Fruit fly (Drosophila melanogaster): Measurements from ENCODE around the gene CG45081.
A peak's percentile ranks its signal among the peaks of the same experiment; 100 is the strongest.

CG45081 gene

DNA sequence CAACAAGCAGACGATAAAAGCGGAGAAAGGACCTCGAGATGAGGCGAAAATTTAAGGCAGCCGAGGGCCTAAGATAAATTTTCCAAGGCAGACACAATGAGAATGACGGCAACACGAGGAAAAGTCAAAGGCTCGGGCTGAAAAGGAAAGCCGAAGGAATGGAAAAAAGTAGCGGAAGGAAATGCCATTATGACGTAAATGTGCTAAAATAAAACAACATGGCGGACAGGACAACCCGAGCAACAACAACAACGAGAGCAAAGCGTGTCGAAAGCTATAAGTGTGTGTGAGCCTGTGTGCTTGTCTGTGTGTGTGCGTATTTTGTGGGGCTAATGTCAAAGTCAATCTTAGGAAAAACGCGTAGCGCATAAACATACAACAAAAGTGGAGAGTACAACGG lies 36.4 kb upstream of the CG45081 start:
- no peak for TF ChIP-seq CG4496 (GFP tag; IDR thresholded peaks at IDR 0.05)
- TF ChIP-seq CG10348 (GFP tag; IDR thresholded peaks at IDR 0.05): no peak
- no peak for TF ChIP-seq D1 (tag; optimal IDR thresholded peaks at IDR 0.05)
- no peak for TF ChIP-seq fd96Ca (GFP tag; IDR thresholded peaks at IDR 0.05)
- no peak for TF ChIP-seq Ets98B (GFP tag; IDR thresholded peaks at IDR 0.05)
- TF ChIP-seq CG8159 (tag; optimal IDR thresholded peaks at IDR 0.05): no peak
- TF ChIP-seq CG12605 (GFP tag; IDR thresholded peaks at IDR 0.05): no peak
- TF ChIP-seq CG17806 (tag; optimal IDR thresholded peaks at IDR 0.05): no peak

dm6 chr3L:19230801-19231547 lies 34.9 kb upstream of the CG45081 start:
- TF ChIP-seq CG4496 (GFP tag; IDR thresholded peaks at IDR 0.05): no peak
- no peak for TF ChIP-seq gl (tag; optimal IDR thresholded peaks at IDR 0.05)
- no peak for TF ChIP-seq CG34367 (tag; optimal IDR thresholded peaks at IDR 0.05)
- no peak for TF ChIP-seq CG15710 (tag; optimal IDR thresholded peaks at IDR 0.05)
- TF ChIP-seq CG12605 (GFP tag; IDR thresholded peaks at IDR 0.05): no peak
- no peak for TF ChIP-seq D1 (tag; optimal IDR thresholded peaks at IDR 0.05)
- TF ChIP-seq CG13204 (GFP tag; optimal IDR thresholded peaks at IDR 0.05): peak; percentile 53
- no peak for TF ChIP-seq CG10348 (GFP tag; IDR thresholded peaks at IDR 0.05)
- TF ChIP-seq fd96Ca (GFP tag; IDR thresholded peaks at IDR 0.05): no peak
- TF ChIP-seq CG8301 (tag; optimal IDR thresholded peaks at IDR 0.05): no peak
- TF ChIP-seq EcR (GFP tag; optimal IDR thresholded peaks at IDR 0.05): peak; percentile 59
- no peak for TF ChIP-seq CG32121 (GFP tag; IDR thresholded peaks at IDR 0.05)
- TF ChIP-seq CG17806 (tag; optimal IDR thresholded peaks at IDR 0.05): peak; percentile 4
- TF ChIP-seq CG8159 (tag; optimal IDR thresholded peaks at IDR 0.05): peak; percentile 42
- no peak for TF ChIP-seq Pif1A (GFP tag; optimal IDR thresholded peaks at IDR 0.05)

DNA sequence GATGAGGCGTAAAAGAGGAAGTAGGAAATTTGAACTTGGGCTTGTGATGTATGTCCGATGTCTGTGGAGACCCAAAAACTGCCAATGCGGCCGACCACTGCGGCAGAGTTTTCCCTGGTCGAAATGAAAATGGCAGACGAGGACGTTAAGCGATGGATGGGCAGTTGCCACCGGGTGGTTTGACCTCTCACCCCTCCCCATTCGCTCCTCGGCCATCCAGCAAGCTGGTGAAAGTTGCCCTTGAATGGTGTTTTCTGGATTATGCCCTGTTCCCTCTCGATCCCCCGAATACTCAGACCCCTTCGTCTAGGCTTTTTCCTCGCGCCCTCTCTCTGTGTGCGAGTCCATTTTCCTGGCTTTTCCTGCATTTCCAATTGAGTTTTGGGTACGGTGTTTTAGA lies 34.3 kb upstream of the CG45081 start:
- TF ChIP-seq EcR (GFP tag; optimal IDR thresholded peaks at IDR 0.05) (no peak), Ets98B (GFP tag; IDR thresholded peaks at IDR 0.05) (no peak), CG8159 (tag; optimal IDR thresholded peaks at IDR 0.05) (no peak), gl (tag; optimal IDR thresholded peaks at IDR 0.05) (no peak), CG9948 (tag; optimal IDR thresholded peaks at IDR 0.05) (no peak), Pif1A (GFP tag; optimal IDR thresholded peaks at IDR 0.05) (no peak), CG17806 (tag; optimal IDR thresholded peaks at IDR 0.05) (no peak), rn (GFP tag; IDR thresholded peaks at IDR 0.05) (no peak), CG15710 (tag; optimal IDR thresholded peaks at IDR 0.05) (no peak), CG4496 (GFP tag; IDR thresholded peaks at IDR 0.05) (no peak), CG8301 (tag; optimal IDR thresholded peaks at IDR 0.05) (no peak), Snoo (tag; optimal IDR thresholded peaks at IDR 0.05) (no peak), CG14655 (GFP tag; optimal IDR thresholded peaks at IDR 0.05) (no peak), fd96Ca (GFP tag; IDR thresholded peaks at IDR 0.05) (no peak), CG34367 (tag; optimal IDR thresholded peaks at IDR 0.05) (no peak), CG10348 (GFP tag; IDR thresholded peaks at IDR 0.05) (no peak)

DNA sequence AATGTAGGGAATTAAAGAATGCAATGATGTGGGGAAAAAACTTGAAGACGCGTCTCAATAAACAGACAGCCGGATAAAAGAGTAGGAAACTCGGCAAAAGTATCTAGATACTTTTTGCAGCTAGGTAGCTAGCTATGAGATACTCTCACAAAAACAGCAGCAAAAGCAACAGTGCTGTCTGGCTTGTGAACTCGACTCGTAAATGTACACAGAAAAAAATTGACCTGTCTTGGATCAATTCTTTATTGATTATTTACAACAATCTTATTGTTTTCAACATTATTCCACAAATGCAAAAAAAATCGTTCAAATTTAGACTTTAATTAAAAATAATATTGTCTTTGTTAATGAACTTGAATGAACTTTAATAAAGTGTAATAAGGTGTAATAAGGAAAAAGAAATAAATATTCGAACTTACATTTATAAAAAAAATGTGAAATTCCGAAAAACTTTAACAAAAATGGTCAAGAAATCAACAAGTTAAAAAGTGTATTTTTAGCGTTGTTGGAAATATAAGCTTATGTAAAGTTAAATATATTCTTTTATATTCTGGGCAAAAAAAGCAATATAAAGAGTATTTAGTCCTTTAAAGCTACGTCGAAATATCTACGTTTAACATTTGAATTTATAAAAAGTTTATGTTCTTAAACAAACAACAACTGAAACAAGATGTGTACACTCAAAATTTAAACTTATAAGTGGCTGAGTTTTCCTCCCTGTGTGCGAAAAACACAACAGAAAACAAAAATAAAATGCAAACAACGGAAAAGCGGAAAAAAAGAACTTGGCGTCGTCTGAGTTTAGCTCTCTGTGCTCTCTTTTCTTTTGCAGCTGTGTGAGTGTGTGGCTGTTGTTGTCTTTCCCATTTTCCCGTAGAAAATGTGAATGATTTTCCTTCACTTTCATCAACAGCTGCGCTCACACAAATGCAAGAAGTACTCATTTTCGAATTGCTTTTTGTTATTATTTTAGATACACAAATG lies 31.8 kb upstream of the CG45081 start:
- no peak for TF ChIP-seq Pif1A (GFP tag; optimal IDR thresholded peaks at IDR 0.05)
- no peak for TF ChIP-seq Snoo (tag; optimal IDR thresholded peaks at IDR 0.05)
- 0 out of 2 replicates have a peak, but pooled peaks have one; percentile 42 for TF ChIP-seq rn (GFP tag; IDR thresholded peaks at IDR 0.05)
- TF ChIP-seq gl (tag; optimal IDR thresholded peaks at IDR 0.05): peak; percentile 65
- peak; percentile 26 for TF ChIP-seq CG9948 (tag; optimal IDR thresholded peaks at IDR 0.05)
- TF ChIP-seq CG17806 (tag; optimal IDR thresholded peaks at IDR 0.05): no peak
- TF ChIP-seq Pif1B (GFP tag; optimal IDR thresholded peaks at IDR 0.05): no peak
- TF ChIP-seq CG13204 (GFP tag; optimal IDR thresholded peaks at IDR 0.05): peak; percentile 35
- TF ChIP-seq CG8159 (tag; optimal IDR thresholded peaks at IDR 0.05): peak; percentile 11
- peak; percentile 36 for TF ChIP-seq CG15710 (tag; optimal IDR thresholded peaks at IDR 0.05)
- TF ChIP-seq EcR (GFP tag; optimal IDR thresholded peaks at IDR 0.05): no peak
- TF ChIP-seq CG34367 (tag; optimal IDR thresholded peaks at IDR 0.05): peak; percentile 46
- no peak for TF ChIP-seq CG10348 (GFP tag; IDR thresholded peaks at IDR 0.05)
- TF ChIP-seq CG32121 (GFP tag; IDR thresholded peaks at IDR 0.05): peak; percentile 21; the same call in 1 of the 2 replicates
- TF ChIP-seq D1 (tag; optimal IDR thresholded peaks at IDR 0.05): no peak
- TF ChIP-seq CG14655 (GFP tag; optimal IDR thresholded peaks at IDR 0.05): peak; percentile 79
- peak; percentile 87 for TF ChIP-seq Ets98B (GFP tag; IDR thresholded peaks at IDR 0.05)
- TF ChIP-seq fd96Ca (GFP tag; IDR thresholded peaks at IDR 0.05): peak; percentile 80
- TF ChIP-seq CG8301 (tag; optimal IDR thresholded peaks at IDR 0.05): peak; percentile 45
- peak; percentile 90 for TF ChIP-seq CG4496 (GFP tag; IDR thresholded peaks at IDR 0.05)
- TF ChIP-seq CG12605 (GFP tag; IDR thresholded peaks at IDR 0.05): peak; percentile 89

dm6 chr3L:19234922-19235702 lies 30.7 kb upstream of the CG45081 start, which contains the start of gene fz2:
fz2 (minus strand) TSS chr3L:19235373.
- 0 out of 2 replicates have a peak, but pooled peaks have one; percentile 32 for TF ChIP-seq CG32121 (GFP tag; IDR thresholded peaks at IDR 0.05)
- TF ChIP-seq CG4496 (GFP tag; IDR thresholded peaks at IDR 0.05): peak; percentile 47; the same call in 1 of the 3 replicates
- TF ChIP-seq CG10348 (GFP tag; IDR thresholded peaks at IDR 0.05): no peak
